Worm (Caenorhabditis elegans): ENCODE results near the gene tsfm-1.

ce11 chrV:12291587-12291986 lies 20.2 kb upstream of the tsfm-1 start, which contains the start of the genes srpa-68 and srh-16:
- TF ChIP-seq nhr-12 (tag; optimal IDR thresholded peaks at IDR 0.05) (no peak), nhr-237 (tag; optimal IDR thresholded peaks at IDR 0.05) (peak; percentile 64), snpc-4 (tag; optimal IDR thresholded peaks at IDR 0.05) (no peak), ces-1 (GFP tag; optimal IDR thresholded peaks at IDR 0.05) (peak; percentile 24), ceh-39 (tag; optimal IDR thresholded peaks at IDR 0.05) (peak; percentile 73), nhr-76 (tag; optimal IDR thresholded peaks at IDR 0.05) (no peak), blmp-1 (tag; optimal IDR thresholded peaks at IDR 0.05) (no peak), ztf-11 (tag; optimal IDR thresholded peaks at IDR 0.05) (no peak)
